Fruit fly (Drosophila melanogaster): ENCODE results near the gene CG14182.
A peak's percentile ranks its signal among the peaks of the same experiment; 100 is the strongest.

Gene CG14182

dm6 chr3L:19929719-19930334 is 49.8 kb downstream of the CG14182 start:
- TF ChIP-seq Hr83 (GFP tag; optimal IDR thresholded peaks at IDR 0.05; ENCODE audit: poor library complexity, severe bottlenecking) (no peak), Dif (GFP tag; optimal IDR thresholded peaks at IDR 0.05; ENCODE audit: partially characterized antibody) (peak; percentile 31), br (GFP tag; optimal IDR thresholded peaks at IDR 0.05) (no peak), dl (GFP tag; optimal IDR thresholded peaks at IDR 0.05; ENCODE audit: insufficient read depth in 1 of 2, partially characterized antibody in 2 of 2) (no peak), HLH106 (tag; optimal IDR thresholded peaks at IDR 0.05) (no peak), jim (GFP tag; optimal IDR thresholded peaks at IDR 0.05) (peak; percentile 95), h (GFP tag; optimal IDR thresholded peaks at IDR 0.05) (peak; percentile 50), foxo (GFP tag; optimal IDR thresholded peaks at IDR 0.05) (peak in 1 of 2 experiments; percentile 0), Jra (GFP tag; optimal IDR thresholded peaks at IDR 0.05) (no peak), CrebA (GFP tag; optimal IDR thresholded peaks at IDR 0.05; ENCODE audit: borderline replicate concordance) (no peak), Myc (optimal IDR thresholded peaks at IDR 0.05) (no peak), GATAd (GFP tag; optimal IDR thresholded peaks at IDR 0.05) (no peak), Hr78 (GFP tag; optimal IDR thresholded peaks at IDR 0.05) (no peak), tai (GFP tag; optimal IDR thresholded peaks at IDR 0.05) (no peak), fru (GFP tag; optimal IDR thresholded peaks at IDR 0.05) (peak; percentile 46), Vsx2 (GFP tag; optimal IDR thresholded peaks at IDR 0.05; ENCODE audit: partially characterized antibody) (no peak), sv (GFP tag; optimal IDR thresholded peaks at IDR 0.05) (no peak), ey (GFP tag; optimal IDR thresholded peaks at IDR 0.05) (no peak), dmrt93B (GFP tag; optimal IDR thresholded peaks at IDR 0.05) (no peak)

dm6 chr3L:19929051-19929718 is 50.4 kb downstream of the CG14182 start:
- TF ChIP-seq tai (GFP tag; optimal IDR thresholded peaks at IDR 0.05) (no peak), jim (GFP tag; optimal IDR thresholded peaks at IDR 0.05) (peak; percentile 20), rgr (GFP tag; optimal IDR thresholded peaks at IDR 0.05) (peak; percentile 35), GATAd (GFP tag; optimal IDR thresholded peaks at IDR 0.05) (no peak), lola (GFP tag; optimal IDR thresholded peaks at IDR 0.05) (no peak), dl (GFP tag; optimal IDR thresholded peaks at IDR 0.05; ENCODE audit: insufficient read depth in 1 of 2, partially characterized antibody in 2 of 2) (no peak), CG9705 (GFP tag; optimal IDR thresholded peaks at IDR 0.05) (no peak), Dif (GFP tag; optimal IDR thresholded peaks at IDR 0.05; ENCODE audit: partially characterized antibody) (peak; percentile 47), sv (GFP tag; optimal IDR thresholded peaks at IDR 0.05) (no peak), fru (GFP tag; optimal IDR thresholded peaks at IDR 0.05) (peak; percentile 7), Mio (GFP tag; optimal IDR thresholded peaks at IDR 0.05) (no peak), brk (GFP tag; optimal IDR thresholded peaks at IDR 0.05) (no peak), dmrt93B (GFP tag; optimal IDR thresholded peaks at IDR 0.05) (no peak), ey (GFP tag; optimal IDR thresholded peaks at IDR 0.05) (peak; percentile 10), sage (GFP tag; optimal IDR thresholded peaks at IDR 0.05) (no peak), CG32264 (GFP tag; optimal IDR thresholded peaks at IDR 0.05) (no peak), h (GFP tag; optimal IDR thresholded peaks at IDR 0.05) (peak; percentile 39), N (GFP tag; optimal IDR thresholded peaks at IDR 0.05) (no peak), psq (GFP tag; optimal IDR thresholded peaks at IDR 0.05) (peak; percentile 23), OdsH (GFP tag; optimal IDR thresholded peaks at IDR 0.05) (peak; percentile 20), woc (GFP tag; optimal IDR thresholded peaks at IDR 0.05) (peak; percentile 42), HLH106 (tag; optimal IDR thresholded peaks at IDR 0.05) (peak; percentile 35), Rel (GFP tag; optimal IDR thresholded peaks at IDR 0.05) (no peak), Rel (tag; optimal IDR thresholded peaks at IDR 0.05) (peak; percentile 84), Dfd (GFP tag; optimal IDR thresholded peaks at IDR 0.05) (peak; percentile 18), Hr78 (GFP tag; optimal IDR thresholded peaks at IDR 0.05) (no peak), CrebA (GFP tag; optimal IDR thresholded peaks at IDR 0.05; ENCODE audit: borderline replicate concordance) (no peak), foxo (GFP tag; optimal IDR thresholded peaks at IDR 0.05) (peak in 1 of 2 experiments; percentile 45), Hnf4 (GFP tag; optimal IDR thresholded peaks at IDR 0.05) (no peak)

All from whole organism, wandering third instar larva.